Worm (Caenorhabditis elegans): ENCODE measurements around the gene T19H5.6.

Gene T19H5.6

DNA sequence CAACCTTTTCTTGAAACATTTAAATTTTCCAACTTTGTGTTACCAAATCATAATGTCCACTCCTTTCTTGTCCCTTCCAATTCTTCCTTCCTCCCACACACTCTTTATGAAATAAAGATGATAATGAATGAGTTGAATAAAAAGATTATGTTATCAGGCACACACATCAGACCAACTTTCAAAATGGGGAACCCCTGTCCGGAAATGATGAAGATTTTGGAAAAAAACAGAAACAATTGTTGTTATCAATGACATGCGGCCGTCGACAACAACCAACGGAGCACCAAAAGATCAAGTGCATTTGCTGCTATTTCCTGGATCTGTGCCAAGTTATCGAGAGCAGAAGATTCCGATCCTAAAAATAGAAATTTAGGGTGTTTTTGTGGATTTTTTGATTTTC, 13.3 kb upstream of the T19H5.6 start:
- TF ChIP-seq ceh-22 (tag; optimal IDR thresholded peaks at IDR 0.05), result no peak
- TF ChIP-seq elt-2 (tag; optimal IDR thresholded peaks at IDR 0.05), result peak; percentile 28

DNA sequence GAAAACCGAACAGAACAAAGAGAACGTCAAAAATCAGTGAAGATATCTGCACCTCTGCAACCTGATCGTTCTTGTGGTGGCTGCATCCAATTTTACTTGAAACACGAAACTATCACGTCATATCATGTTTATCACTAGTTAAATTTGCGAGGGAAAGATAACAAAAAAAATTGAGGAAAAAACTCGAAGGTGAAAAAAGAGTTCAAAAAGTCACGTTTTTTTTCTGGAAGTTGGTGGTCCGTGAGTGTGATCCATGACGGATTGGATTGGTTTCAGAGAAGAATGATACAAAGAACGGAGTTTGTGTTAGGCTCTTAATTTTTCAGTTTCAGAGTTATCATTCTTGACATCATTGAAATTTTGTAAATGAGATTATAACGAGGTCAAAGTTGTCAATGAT, 12.5 kb upstream of the T19H5.6 start:
- TF ChIP-seq pha-2 (tag; optimal IDR thresholded peaks at IDR 0.05) (no peak), npax-4 (tag; optimal IDR thresholded peaks at IDR 0.05) (no peak), T23F11.4 (GFP tag; optimal IDR thresholded peaks at IDR 0.05) (no peak), sox-4 (tag; optimal IDR thresholded peaks at IDR 0.05) (no peak), gmeb-2 (tag; optimal IDR thresholded peaks at IDR 0.05) (no peak), ceh-9 (tag; optimal IDR thresholded peaks at IDR 0.05) (no peak), F13H6.1 (tag; optimal IDR thresholded peaks at IDR 0.05) (no peak)

DNA sequence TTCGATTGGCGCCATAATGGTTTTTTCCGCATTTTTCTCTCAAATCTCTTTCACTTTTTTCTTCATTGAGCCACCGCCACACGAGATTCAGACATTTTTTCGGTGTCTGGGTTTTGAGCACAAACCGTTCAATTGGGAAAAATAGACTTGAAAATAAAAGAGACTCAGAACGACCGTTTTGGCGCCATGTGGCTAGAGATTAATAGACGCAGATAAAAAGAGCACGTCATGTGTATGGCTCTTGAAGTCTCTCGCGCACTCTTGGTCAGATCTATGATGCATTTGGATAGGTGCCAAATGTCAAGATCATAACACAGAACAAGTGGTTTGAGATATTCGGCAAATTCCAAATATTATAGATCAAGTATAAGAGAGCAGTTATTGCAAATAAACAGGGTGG, 11.4 kb upstream of the T19H5.6 start:
- no peak for TF ChIP-seq ceh-30 (tag; optimal IDR thresholded peaks at IDR 0.05)
- TF ChIP-seq pros-1 (tag; optimal IDR thresholded peaks at IDR 0.05), result no peak
- TF ChIP-seq ceh-34 (tag; optimal IDR thresholded peaks at IDR 0.05), result no peak
- no peak for TF ChIP-seq zip-5 (tag; optimal IDR thresholded peaks at IDR 0.05)
- TF ChIP-seq ceh-9 (tag; optimal IDR thresholded peaks at IDR 0.05), result no peak
- TF ChIP-seq fkh-10 (GFP tag; optimal IDR thresholded peaks at IDR 0.05), result no peak
- TF ChIP-seq ceh-22 (tag; optimal IDR thresholded peaks at IDR 0.05), result no peak
- no peak for TF ChIP-seq ref-2 (tag; optimal IDR thresholded peaks at IDR 0.05)
- TF ChIP-seq ets-4 (tag; optimal IDR thresholded peaks at IDR 0.05), result no peak
- no peak for TF ChIP-seq unc-86 (tag; optimal IDR thresholded peaks at IDR 0.05)
- no peak for TF ChIP-seq ceh-14 (tag; optimal IDR thresholded peaks at IDR 0.05)
- no peak for TF ChIP-seq C38D4.7 (GFP tag; optimal IDR thresholded peaks at IDR 0.05)
- no peak for TF ChIP-seq gmeb-2 (tag; optimal IDR thresholded peaks at IDR 0.05)
- TF ChIP-seq ceh-48 (tag; optimal IDR thresholded peaks at IDR 0.05), result no peak
- no peak for TF ChIP-seq unc-3 (GFP tag; conservative IDR thresholded peaks at IDR 0.05)
- no peak for TF ChIP-seq unc-3 (tag; optimal IDR thresholded peaks at IDR 0.05)
- TF ChIP-seq syd-9 (tag; optimal IDR thresholded peaks at IDR 0.05), result no peak
- TF ChIP-seq K02D7.2 (tag; optimal IDR thresholded peaks at IDR 0.05), result no peak
- TF ChIP-seq eyg-1 (tag; optimal IDR thresholded peaks at IDR 0.05), result no peak
- TF ChIP-seq ztf-16 (tag; optimal IDR thresholded peaks at IDR 0.05), result no peak
- TF ChIP-seq pha-2 (tag; optimal IDR thresholded peaks at IDR 0.05), result no peak

DNA sequence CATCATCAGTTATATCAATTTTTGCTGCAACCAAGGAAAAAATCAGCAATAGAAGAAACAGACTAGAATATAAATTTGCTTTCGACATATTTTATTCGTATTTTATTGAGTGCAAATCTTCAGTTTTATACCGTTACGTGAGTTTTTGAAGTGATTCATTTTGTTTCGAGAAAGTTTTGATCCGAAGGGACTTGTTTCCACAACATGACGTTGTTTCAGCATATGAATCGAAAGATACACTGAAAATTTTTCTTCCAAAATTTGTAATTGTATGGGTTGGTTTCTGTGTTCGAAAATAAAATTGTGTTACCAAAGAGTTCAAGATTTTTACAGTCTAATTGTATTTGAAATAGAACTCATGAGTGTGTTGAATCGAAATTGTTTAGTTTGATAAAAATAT, 10.0 kb upstream of the T19H5.6 start, which contains the start of gene T19H5.7:
Gene T19H5.7 (minus strand): TSS at position 101 of the 400 bp plus-strand sequence.
- TF ChIP-seq zip-5 (tag; optimal IDR thresholded peaks at IDR 0.05) (no peak), ttx-3 (tag; optimal IDR thresholded peaks at IDR 0.05) (no peak), hlh-15 (tag; optimal IDR thresholded peaks at IDR 0.05) (no peak), hlh-6 (tag; optimal IDR thresholded peaks at IDR 0.05) (no peak), tbx-2 (tag; optimal IDR thresholded peaks at IDR 0.05) (no peak), hlh-13 (GFP tag; optimal IDR thresholded peaks at IDR 0.05) (no peak), ceh-19 (GFP tag; optimal IDR thresholded peaks at IDR 0.05) (no peak), ceh-9 (tag; optimal IDR thresholded peaks at IDR 0.05) (no peak), tbx-7 (tag; optimal IDR thresholded peaks at IDR 0.05) (no peak), pqm-1 (tag; optimal IDR thresholded peaks at IDR 0.05) (no peak), dmd-4 (tag; optimal IDR thresholded peaks at IDR 0.05; ENCODE audit: borderline replicate concordance) (no peak), ceh-14 (tag; optimal IDR thresholded peaks at IDR 0.05) (no peak), odd-2 (tag; optimal IDR thresholded peaks at IDR 0.05) (no peak), unc-55 (GFP tag; optimal IDR thresholded peaks at IDR 0.05) (no peak)

DNA sequence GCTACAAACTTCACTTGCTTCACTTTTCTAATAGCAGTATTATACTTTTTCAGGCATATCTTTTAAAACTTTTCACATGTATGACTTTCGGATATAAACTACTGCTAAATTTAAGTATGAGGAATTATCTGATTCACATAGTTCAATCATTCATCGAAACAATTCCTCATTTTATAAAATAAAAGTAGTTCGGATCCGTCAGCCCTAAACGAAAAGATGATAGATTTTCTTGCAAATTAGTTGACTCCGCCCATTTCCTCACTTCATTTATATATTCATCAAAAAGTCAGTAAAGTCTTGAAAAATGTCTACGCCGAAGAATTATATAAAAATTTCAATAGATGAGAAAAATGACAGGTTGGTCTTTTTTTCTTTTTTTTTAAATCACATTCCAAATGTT, 7.5 kb upstream of the T19H5.6 start, which contains the start of gene chil-27:
Gene chil-27 (plus strand): TSS at position 301 of the 400 bp plus-strand sequence.
- TF ChIP-seq fkh-10 (GFP tag; optimal IDR thresholded peaks at IDR 0.05) (no peak), C38D4.7 (GFP tag; optimal IDR thresholded peaks at IDR 0.05) (no peak), ceh-18 (tag; optimal IDR thresholded peaks at IDR 0.05) (no peak), lim-6 (tag; optimal IDR thresholded peaks at IDR 0.05) (no peak), tbx-7 (tag; optimal IDR thresholded peaks at IDR 0.05) (no peak), C08G9.2 (tag; optimal IDR thresholded peaks at IDR 0.05) (no peak), madf-2 (tag; optimal IDR thresholded peaks at IDR 0.05) (no peak), che-1 (tag; optimal IDR thresholded peaks at IDR 0.05) (no peak), pros-1 (tag; optimal IDR thresholded peaks at IDR 0.05) (no peak), ref-2 (tag; optimal IDR thresholded peaks at IDR 0.05) (no peak), nhr-232 (tag; optimal IDR thresholded peaks at IDR 0.05) (no peak), mec-3 (tag; optimal IDR thresholded peaks at IDR 0.05; ENCODE audit: borderline replicate concordance) (no peak), ceh-24 (tag; optimal IDR thresholded peaks at IDR 0.05) (no peak), ztf-16 (tag; optimal IDR thresholded peaks at IDR 0.05) (no peak)
